Fruit fly (Drosophila melanogaster) whole organism: ENCODE data around the gene CG14818.

ENCODE experiments used
- CG8478 ChIP-seq: fragments of >200 bp; optimal IDR thresholded peaks from 2 replicates; lab custom pipeline; 2018; ENCODE audit warnings: inconsistent platforms
- Dll ChIP-seq: fragments of >200 bp; optimal IDR thresholded peaks from 2 replicates; lab custom pipeline; 2017
- EcR ChIP-seq, 2 experiments: fragments of >200 bp; optimal IDR thresholded peaks; 2 replicates each; lab custom pipeline; 2017; ENCODE audit warnings: missing biosample characterization in 2 of 2, missing genetic modification characterization in 2 of 2, missing genetic modification reagents in 2 of 2
- pan ChIP-seq: fragments of >200 bp; optimal IDR thresholded peaks from 2 replicates; lab custom pipeline; 2017
- psq ChIP-seq: fragments of >200 bp; optimal IDR thresholded peaks from 2 replicates; lab custom pipeline; 2017
- usp ChIP-seq: fragments of >200 bp; optimal IDR thresholded peaks from 2 replicates; lab custom pipeline; 2017; ENCODE audit warnings: missing biosample characterization, missing genetic modification characterization, mixed read lengths

The CG14818 gene

DNA sequence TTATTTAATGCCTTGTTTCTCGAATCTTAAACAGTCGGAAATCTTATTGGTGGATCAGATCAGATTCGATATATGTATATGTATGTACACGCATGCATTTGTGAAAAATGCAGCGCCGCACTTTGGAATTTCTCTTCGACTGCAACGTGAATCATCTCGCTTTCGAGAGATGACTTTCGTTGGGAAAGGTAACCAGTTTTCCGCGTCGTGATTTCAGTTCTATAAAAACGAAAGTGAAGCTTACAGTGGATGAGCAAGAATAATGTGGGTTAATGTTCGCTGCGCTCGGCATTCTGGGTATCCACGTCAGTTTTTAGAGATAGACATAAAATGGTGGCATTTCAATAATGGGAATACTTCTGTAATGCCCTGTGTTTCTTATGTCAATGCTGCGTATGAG lies 23.0 kb downstream of the CG14818 start:
- TF ChIP-seq CG8478 (no peak), usp (no peak), Dll (lab: Kevin White, UChicago) (no peak), pan (lab: Kevin White, UChicago) (no peak), EcR (GFP tag; optimal IDR thresholded peaks at IDR 0.05; lab: Kevin White, UChicago) (no peak), psq (no peak)

DNA sequence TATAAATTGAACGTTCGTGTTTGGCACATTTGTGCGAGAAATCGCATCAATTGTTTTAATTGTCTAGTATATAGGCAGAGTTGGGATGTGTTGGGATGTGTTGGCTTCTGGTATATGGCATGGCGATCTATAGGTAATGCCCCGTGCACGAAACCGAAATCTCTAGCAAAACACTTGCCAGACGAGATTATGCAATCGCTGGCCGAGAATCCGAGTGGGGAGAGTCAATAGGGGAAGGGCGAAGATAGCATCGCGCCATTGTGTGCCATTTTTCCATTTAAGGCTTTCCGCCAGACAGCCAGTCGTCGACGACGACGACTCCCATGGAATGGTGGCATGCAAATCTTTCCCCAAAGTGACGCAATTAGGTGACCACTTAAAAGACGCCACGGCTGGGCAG lies 24.7 kb downstream of the CG14818 start:
- TF ChIP-seq psq = no peak
- TF ChIP-seq EcR (GFP tag; optimal IDR thresholded peaks at IDR 0.05; lab: Kevin White, UChicago) = no peak
- no peak for TF ChIP-seq Dll (lab: Kevin White, UChicago)
- TF ChIP-seq pan (lab: Kevin White, UChicago) = no peak
- TF ChIP-seq CG8478 = no peak
- no peak for TF ChIP-seq usp

DNA sequence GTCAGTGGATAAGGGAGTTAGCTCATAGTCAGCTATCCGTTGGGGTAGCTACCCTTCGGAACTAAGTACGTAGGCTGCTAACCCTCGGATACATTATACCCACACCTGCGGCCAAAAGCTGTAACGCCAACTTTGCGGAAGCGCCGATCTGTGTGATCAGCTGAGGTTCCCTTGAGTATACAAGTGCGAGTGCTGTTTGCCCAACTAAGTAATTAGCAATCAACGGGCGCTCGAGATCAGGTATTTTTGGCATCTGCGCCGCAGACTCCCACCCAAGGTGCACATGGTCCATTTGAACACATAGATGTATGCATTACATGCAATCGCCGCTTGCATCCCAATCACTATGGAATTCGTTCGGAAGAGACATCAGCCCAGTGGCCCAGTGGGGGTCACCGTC lies 25.5 kb downstream of the CG14818 start:
- no peak for TF ChIP-seq pan (lab: Kevin White, UChicago)
- no peak for TF ChIP-seq usp
- TF ChIP-seq CG8478 = no peak
- TF ChIP-seq EcR (GFP tag; optimal IDR thresholded peaks at IDR 0.05; lab: Kevin White, UChicago) = no peak
- TF ChIP-seq psq = no peak
- no peak for TF ChIP-seq Dll (lab: Kevin White, UChicago)

DNA sequence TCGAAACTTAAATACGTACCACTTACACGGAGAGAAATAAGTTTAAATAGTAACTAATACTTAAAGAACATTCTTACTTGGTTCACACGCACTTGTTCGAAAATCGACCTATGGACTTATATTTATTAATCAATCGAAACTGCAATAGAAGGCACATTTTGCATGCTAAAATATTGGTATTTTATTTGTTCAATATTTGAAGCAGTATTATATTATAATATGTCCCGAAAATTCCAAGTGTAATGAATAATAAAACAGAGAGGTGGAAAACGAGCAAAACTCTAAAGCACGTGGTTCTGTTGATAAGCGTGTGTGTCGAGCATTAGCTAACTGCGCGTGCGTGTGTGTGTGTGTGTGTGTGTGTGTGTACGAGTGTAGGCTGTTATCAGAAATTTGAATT lies 29.7 kb downstream of the CG14818 start:
- TF ChIP-seq Dll (lab: Kevin White, UChicago) (no peak), EcR (GFP tag; optimal IDR thresholded peaks at IDR 0.05; lab: Kevin White, UChicago) (no peak), usp (no peak), pan (lab: Kevin White, UChicago) (no peak), psq (no peak)

DNA sequence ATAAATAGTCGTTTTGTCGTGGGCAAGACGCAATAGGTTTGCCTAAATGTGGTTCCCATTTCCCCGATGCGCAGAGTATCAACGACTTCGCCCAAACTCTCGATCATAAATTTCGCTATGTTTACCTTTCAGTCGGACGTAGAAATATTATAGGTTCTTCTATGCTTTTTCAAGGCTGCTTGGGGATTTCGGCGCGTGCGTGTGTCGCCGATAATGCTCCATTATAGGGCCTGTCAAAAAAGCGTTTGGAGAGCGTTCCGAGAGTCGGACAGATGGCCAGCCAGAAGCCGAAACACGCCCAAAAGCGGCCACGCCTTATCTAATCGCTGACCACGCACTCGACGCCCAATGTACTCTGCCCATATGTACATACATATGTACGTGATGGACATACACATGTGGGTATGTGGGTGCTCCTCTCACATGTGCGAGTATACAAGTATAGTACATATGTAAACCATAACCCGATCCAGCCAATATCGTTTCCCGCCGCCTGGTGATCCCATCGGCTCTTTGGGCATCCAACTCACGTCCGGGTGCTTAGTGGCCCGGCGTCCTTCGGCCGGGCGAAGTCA lies 30.9 kb downstream of the CG14818 start:
- TF ChIP-seq EcR (GFP tag; optimal IDR thresholded peaks at IDR 0.05; lab: Kevin White, UChicago) (no peak), Dll (lab: Kevin White, UChicago) (no peak), pan (lab: Kevin White, UChicago) (no peak), CG8478 (no peak), usp (no peak), psq (no peak)

DNA sequence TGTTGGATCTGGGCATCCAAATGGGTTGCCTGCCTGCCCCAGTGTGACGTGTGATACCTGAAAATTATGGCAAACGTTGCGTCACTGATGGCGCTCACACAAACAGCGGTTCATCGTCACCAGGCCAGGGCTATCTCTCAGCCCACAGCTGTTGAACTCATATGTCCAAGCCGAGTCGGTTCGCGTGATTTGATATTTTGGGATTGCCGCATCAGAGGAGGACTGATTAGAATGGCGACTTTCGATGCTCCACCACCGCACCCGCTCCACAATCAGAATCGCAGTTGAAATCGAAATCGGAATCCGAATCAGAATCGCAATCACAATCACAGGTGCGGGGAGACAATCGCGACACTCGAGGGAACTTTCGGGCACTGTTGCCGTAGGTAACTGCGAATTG lies 31.8 kb downstream of the CG14818 start:
- TF ChIP-seq Dll (lab: Kevin White, UChicago) = no peak
- no peak for TF ChIP-seq psq
- no peak for TF ChIP-seq EcR (GFP tag; optimal IDR thresholded peaks at IDR 0.05; lab: Kevin White, UChicago)
- TF ChIP-seq CG8478 = no peak
- TF ChIP-seq pan (lab: Kevin White, UChicago) = no peak
- TF ChIP-seq usp = no peak

DNA sequence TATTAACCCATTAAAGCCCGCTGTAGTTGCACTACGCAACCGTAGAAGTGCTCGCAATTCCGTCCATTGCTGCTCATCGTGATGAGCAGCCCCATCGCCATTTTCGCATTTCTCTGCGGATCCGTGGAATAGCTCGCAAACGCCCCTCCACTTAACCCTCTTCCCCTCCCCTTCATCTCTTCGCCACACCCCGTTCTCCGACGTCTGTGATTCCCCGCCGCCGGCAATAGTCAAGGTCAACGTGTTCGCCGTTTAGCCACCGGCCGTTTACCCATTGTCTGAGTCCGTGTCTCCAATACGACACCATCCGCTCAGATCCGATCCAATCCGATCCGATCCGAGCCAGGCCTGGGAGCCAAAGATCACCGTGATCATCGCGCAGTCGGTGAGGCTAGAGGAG lies 33.2 kb downstream of the CG14818 start:
- TF ChIP-seq Dll (lab: Kevin White, UChicago) = no peak
- no peak for TF ChIP-seq EcR (GFP tag; optimal IDR thresholded peaks at IDR 0.05; lab: Kevin White, UChicago)
- TF ChIP-seq CG8478 = no peak
- TF ChIP-seq usp = no peak
- no peak for TF ChIP-seq psq
- no peak for TF ChIP-seq pan (lab: Kevin White, UChicago)

DNA sequence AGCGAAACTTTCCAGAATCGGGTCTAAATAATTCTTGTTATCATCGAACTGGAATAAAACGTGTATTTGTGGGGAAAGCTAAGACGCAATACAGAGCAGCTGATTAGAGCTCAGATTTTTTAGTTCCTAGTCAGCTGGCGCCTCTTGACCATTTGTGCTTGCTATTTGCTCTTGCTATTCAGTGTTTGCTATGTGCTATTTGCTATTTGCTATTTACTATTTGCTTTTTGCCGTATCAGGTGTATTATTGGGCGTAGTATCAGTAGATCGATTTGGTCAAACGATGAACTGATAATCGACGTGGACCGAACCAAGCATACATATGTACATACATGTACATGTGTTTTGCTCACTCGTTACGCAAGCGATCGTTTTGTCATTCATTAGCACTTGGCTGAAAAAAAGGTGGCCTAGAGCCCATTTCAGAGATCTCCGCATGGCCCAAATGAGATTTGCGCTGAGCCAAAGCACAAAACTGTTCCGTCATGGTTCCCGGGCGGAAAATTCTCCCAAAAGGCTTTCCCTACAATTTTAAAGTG lies 34.1 kb downstream of the CG14818 start:
- TF ChIP-seq psq (no peak), Dll (lab: Kevin White, UChicago) (no peak), CG8478 (no peak), pan (lab: Kevin White, UChicago) (no peak), usp (no peak), EcR (GFP tag; optimal IDR thresholded peaks at IDR 0.05; lab: Kevin White, UChicago) (no peak)

DNA sequence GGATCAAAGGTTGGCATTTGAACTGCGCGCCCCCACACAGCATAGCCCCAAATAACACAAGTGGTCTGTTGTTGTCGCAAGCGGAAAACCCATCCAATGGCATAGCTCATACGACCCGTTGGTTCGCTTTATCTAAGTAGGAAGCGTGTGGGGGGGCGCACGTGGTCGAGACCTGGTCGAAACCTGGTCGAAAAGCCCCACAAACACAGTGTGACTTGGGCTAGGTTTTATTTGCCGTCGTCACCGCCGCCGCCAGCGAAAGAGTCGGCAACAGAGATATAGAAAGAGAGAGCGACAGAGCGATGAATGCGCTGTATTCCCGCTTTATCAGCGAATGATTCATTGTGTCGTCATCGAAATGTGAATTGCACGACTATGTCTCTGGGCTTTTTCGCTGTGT lies 36.7 kb downstream of the CG14818 start:
- TF ChIP-seq usp (no peak), psq (no peak), EcR (GFP tag; optimal IDR thresholded peaks at IDR 0.05; lab: Kevin White, UChicago) (no peak), CG8478 (no peak), pan (lab: Kevin White, UChicago) (no peak), Dll (lab: Kevin White, UChicago) (no peak)

DNA sequence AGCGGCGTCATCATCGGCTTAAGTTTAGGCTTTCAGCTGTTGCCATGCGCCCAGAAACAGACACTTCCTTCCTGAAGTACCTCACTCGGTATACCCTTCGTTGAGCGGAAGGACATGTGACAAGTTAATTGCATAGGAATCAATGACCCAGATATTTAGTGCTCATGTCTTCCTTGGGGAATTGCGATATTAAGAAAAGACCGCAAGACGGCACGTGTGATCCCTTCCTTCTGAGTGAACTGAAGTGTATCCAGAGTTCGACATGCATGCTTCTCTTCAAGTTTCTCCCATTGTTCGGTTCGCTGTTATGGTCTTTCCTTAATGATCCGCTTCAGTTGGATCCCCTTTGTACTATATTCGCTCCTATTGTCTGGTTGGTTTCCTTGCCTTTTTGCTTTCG lies 39.1 kb downstream of the CG14818 start:
- TF ChIP-seq EcR (GFP tag; optimal IDR thresholded peaks at IDR 0.05; lab: Kevin White, UChicago) = no peak

DNA sequence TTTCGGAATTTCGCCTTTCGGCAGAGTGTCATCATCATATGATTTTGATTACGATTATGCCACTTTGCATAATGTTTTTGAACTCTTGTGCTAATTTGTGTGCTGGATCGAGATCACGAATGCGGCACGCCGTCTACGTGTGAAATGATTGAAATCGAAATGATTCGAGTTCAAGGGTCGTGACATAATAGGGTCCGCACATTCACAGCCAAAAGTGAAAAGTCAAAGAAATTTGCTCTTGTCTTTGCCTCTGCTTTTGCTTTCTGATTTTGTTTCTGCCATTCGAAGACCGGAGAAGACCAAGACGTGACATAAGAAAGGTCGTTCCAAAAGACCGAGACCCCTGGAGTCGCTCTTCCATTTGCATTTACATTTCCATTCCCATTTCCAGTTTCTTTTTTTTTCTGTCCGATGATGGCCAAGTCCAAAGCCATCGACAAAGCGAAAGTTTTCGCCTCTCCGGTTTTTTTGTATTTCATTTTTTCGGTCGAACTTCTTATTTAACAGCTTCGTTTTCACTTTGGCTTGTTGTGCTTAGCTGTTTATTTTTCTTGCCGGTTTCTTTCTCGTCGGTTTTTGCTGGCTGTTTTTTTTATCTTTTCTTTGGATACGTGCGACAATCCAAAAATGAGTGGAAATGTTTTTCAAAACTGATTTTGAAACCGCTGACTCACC lies 44.7 kb downstream of the CG14818 start:
- TF ChIP-seq Dll (lab: Kevin White, UChicago) (no peak), pan (lab: Kevin White, UChicago) (no peak), CG8478 (no peak), usp (no peak), EcR (GFP tag; optimal IDR thresholded peaks at IDR 0.05; lab: Kevin White, UChicago) (no peak), psq (no peak)

DNA sequence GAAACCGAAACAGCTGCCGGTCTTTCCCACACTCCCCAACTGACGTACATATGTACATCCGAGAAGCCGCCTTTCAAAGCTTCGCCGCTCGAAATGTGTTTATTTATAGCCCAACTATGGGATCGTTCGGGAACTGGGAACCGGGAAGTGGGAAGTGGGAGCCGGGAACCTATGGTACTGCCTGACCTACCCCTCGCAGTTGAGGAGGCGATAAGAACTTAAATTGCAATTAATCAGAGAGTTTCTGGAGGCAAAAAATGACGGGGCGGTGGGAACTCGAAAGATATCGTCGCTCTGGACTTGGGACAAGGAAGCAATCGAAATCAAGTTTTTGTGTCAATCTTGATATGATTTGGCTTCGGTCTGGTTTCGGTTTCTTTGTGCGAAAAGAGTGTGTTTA lies 46.9 kb downstream of the CG14818 start:
- no peak for TF ChIP-seq CG8478
- no peak for TF ChIP-seq Dll (lab: Kevin White, UChicago)
- TF ChIP-seq EcR (GFP tag; optimal IDR thresholded peaks at IDR 0.05; lab: Kevin White, UChicago) = no peak
- TF ChIP-seq usp = no peak
- TF ChIP-seq pan (lab: Kevin White, UChicago) = no peak
- TF ChIP-seq psq = no peak

DNA sequence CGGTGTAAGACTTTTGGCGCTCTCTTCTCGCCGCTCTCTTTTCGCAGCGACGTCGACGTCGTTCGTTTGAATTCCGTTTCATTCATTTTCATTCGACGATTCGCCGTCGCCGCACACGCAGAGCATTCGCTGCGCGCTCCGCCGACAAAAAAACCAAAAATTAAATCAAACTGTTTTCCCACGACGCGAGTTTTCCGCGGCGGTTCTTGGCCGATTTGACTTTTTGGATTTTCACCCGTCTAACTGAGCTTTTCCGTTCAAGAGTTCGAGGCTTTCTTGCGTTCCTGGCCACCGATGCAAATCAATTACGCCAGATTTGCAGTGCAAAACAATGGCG lies 48.4 kb downstream of the CG14818 start:
- TF ChIP-seq EcR (GFP tag; optimal IDR thresholded peaks at IDR 0.05; lab: Kevin White, UChicago) (peak in 1 of 2 experiments; percentile 38), CG8478 (no peak)
